Fruit fly (Drosophila melanogaster): Measurements from ENCODE around the gene CG14785.

The CG14785 gene

dm6 chrX:1464033-1464432, 7.2 kb upstream of the CG14785 start, which contains the start of gene Ns3 (continued):
- TF ChIP-seq cwo (GFP tag; optimal IDR thresholded peaks at IDR 0.05) (peak; percentile 54), Ets97D (GFP tag; optimal IDR thresholded peaks at IDR 0.05) (peak; percentile 2), CG3838 (GFP tag; optimal IDR thresholded peaks at IDR 0.05) (no peak), pita (GFP tag; optimal IDR thresholded peaks at IDR 0.05) (no peak), inv (GFP tag; IDR thresholded peaks at IDR 0.05; ENCODE audit: partially characterized antibody) (peak; percentile 73), Abd-B (GFP tag; optimal IDR thresholded peaks at IDR 0.05) (no peak), Xbp1 (GFP tag; optimal IDR thresholded peaks at IDR 0.05) (no peak), wek (GFP tag; optimal IDR thresholded peaks at IDR 0.05) (no peak), kah (GFP tag; optimal IDR thresholded peaks at IDR 0.05) (no peak), CG4617 (GFP tag; optimal IDR thresholded peaks at IDR 0.05; ENCODE audit: borderline replicate concordance) (peak; percentile 9), CG1603 (tag; optimal IDR thresholded peaks at IDR 0.05) (peak; percentile 76), B-H1 (GFP tag; IDR thresholded peaks at IDR 0.05) (no peak), MTF-1 (GFP tag; optimal IDR thresholded peaks at IDR 0.05; ENCODE audit: borderline replicate concordance) (no peak), Dref (GFP tag; IDR thresholded peaks at IDR 0.05) (peak; percentile 96), CG6175 (GFP tag; IDR thresholded peaks at IDR 0.05) (no peak), prd (optimal IDR thresholded peaks at IDR 0.05) (no peak), prd (GFP tag; IDR thresholded peaks at IDR 0.05) (no peak), CG12299 (tag; optimal IDR thresholded peaks at IDR 0.05) (no peak), CG42726 (GFP tag; IDR thresholded peaks at IDR 0.05; ENCODE audit: partially characterized antibody) (peak; percentile 71; the same call in 1 of the 2 replicates), Xrp1 (GFP tag; IDR thresholded peaks at IDR 0.05) (no peak), sug (tag; optimal IDR thresholded peaks at IDR 0.05) (peak; percentile 1), salm (tag; optimal IDR thresholded peaks at IDR 0.05) (no peak), BEAF-32 (GFP tag; optimal IDR thresholded peaks at IDR 0.05) (peak; percentile 82), CG12104 (GFP tag; optimal IDR thresholded peaks at IDR 0.05) (no peak), CG18011 (GFP tag; optimal IDR thresholded peaks at IDR 0.05) (no peak), E2f2 (GFP tag; IDR thresholded peaks at IDR 0.05) (peak; percentile 95), knrl (GFP tag; IDR thresholded peaks at IDR 0.05; ENCODE audit: partially characterized antibody) (peak; percentile 71; the same call in 2 of the 3 replicates), dimm (GFP tag; IDR thresholded peaks at IDR 0.05) (no peak), CG9876 (GFP tag; optimal IDR thresholded peaks at IDR 0.05) (no peak), Max (GFP tag; optimal IDR thresholded peaks at IDR 0.05) (peak; percentile 72), ssp (GFP tag; IDR thresholded peaks at IDR 0.05) (no peak), Doc3 (GFP tag; IDR thresholded peaks at IDR 0.05; ENCODE audit: partially characterized antibody) (peak; percentile 72), jigr1 (GFP tag; IDR thresholded peaks at IDR 0.05) (no peak), ato (GFP tag; IDR thresholded peaks at IDR 0.05; ENCODE audit: partially characterized antibody) (peak; percentile 87), CG6791 (GFP tag; IDR thresholded peaks at IDR 0.05; ENCODE audit: partially characterized antibody) (peak; percentile 91), Dfd (GFP tag; optimal IDR thresholded peaks at IDR 0.05) (no peak), eyg (GFP tag; optimal IDR thresholded peaks at IDR 0.05) (no peak), gsb-n (tag; optimal IDR thresholded peaks at IDR 0.05) (no peak), CG13287 (GFP tag; IDR thresholded peaks at IDR 0.05; ENCODE audit: partially characterized antibody) (peak; percentile 95), CG14860 (GFP tag; IDR thresholded peaks at IDR 0.05; ENCODE audit: partially characterized antibody) (peak; percentile 84), CG15601 (tag; optimal IDR thresholded peaks at IDR 0.05) (no peak), gfzf (GFP tag; optimal IDR thresholded peaks at IDR 0.05) (peak; percentile 40), CG7963 (GFP tag; IDR thresholded peaks at IDR 0.05; ENCODE audit: partially characterized antibody) (peak; percentile 91), phol (tag; optimal IDR thresholded peaks at IDR 0.05) (peak; percentile 27), zen2 (GFP tag; IDR thresholded peaks at IDR 0.05; ENCODE audit: partially characterized antibody) (peak; percentile 89), tx (GFP tag; optimal IDR thresholded peaks at IDR 0.05) (no peak), CG10267 (tag; optimal IDR thresholded peaks at IDR 0.05) (peak; percentile 48), MESR4 (GFP tag; optimal IDR thresholded peaks at IDR 0.05) (peak; percentile 71), CG6854 (GFP tag; optimal IDR thresholded peaks at IDR 0.05) (no peak), CG11696 (GFP tag; IDR thresholded peaks at IDR 0.05) (no peak)

Data from whole organism, embryonic.